Worm (Caenorhabditis elegans): Measurements from ENCODE around the gene R11H6.5.

DNA sequence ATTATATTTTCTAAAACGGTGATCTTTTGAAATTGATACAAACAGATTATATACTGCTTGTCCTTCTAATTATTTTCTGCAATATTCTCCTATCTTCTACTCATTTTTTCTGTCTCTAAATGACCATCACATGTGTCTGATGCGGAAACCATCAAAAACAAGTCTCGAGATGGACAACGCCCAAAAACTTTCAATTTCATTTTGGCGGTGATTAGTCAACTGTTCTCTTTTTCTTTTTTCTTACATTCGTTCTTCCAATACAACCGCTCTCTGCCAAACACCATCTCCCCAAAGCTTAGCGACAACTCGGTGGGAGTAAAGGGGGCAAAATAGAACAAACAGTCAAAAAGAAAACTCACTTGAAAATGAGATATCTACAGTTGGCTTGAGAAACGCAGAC, 21.3 kb upstream of the R11H6.5 start:
- TF ChIP-seq him-1 (tag; optimal IDR thresholded peaks at IDR 0.05) (no peak), W03F9.2 (tag; optimal IDR thresholded peaks at IDR 0.05) (no peak)

Measured in whole organism, L4/young adult.